Fruit fly (Drosophila melanogaster) whole organism, embryonic: ENCODE measurements around the gene CG43116.

Experiments used
- CG10366 ChIP-seq: fragments of 200-800 bp; sonication (Bioruptor generic); IDR thresholded peaks from 2 replicates; pipeline ENCODE4 v1.3.6; 2022; ENCODE audit warnings: missing biosample characterization, missing genetic modification characterization
- CG10979 ChIP-seq: fragments of 200-800 bp; sonication (Bioruptor generic); optimal IDR thresholded peaks from 2 replicates; lab custom pipeline; 2018; ENCODE audit warnings: missing biosample characterization, mild to moderate bottlenecking, missing genetic modification characterization, moderate library complexity
- CG11247 ChIP-seq: fragments of 200-800 bp; sonication (Bioruptor generic); IDR thresholded peaks from 2 replicates; pipeline ENCODE4 v1.3.6; 2022; ENCODE audit warnings: missing biosample characterization, missing genetic modification characterization
- CG12769 ChIP-seq: fragments of 200-800 bp; sonication (Bioruptor generic); optimal IDR thresholded peaks from 2 replicates; lab custom pipeline; 2019; ENCODE audit warnings: missing biosample characterization, mild to moderate bottlenecking, missing genetic modification characterization, moderate library complexity
- CG14441 ChIP-seq: fragments of 200-800 bp; sonication (Bioruptor generic); IDR thresholded peaks from 2 replicates; pipeline ENCODE4 v1.3.6; 2022; ENCODE audit warnings: missing biosample characterization, missing genetic modification characterization
- CG15011 ChIP-seq: fragments of 200-800 bp; sonication (Bioruptor generic); optimal IDR thresholded peaks from 3 replicates; lab custom pipeline; 2018; ENCODE audit warnings: missing biosample characterization, mild to moderate bottlenecking, missing genetic modification characterization
- CG16815 ChIP-seq: fragments of 200-800 bp; sonication (Bioruptor generic); optimal IDR thresholded peaks from 3 replicates; lab custom pipeline; 2017; ENCODE audit warnings: missing biosample characterization, mild to moderate bottlenecking, missing genetic modification characterization
- CG18764 ChIP-seq: fragments of 200-800 bp; sonication (Bioruptor generic); optimal IDR thresholded peaks from 3 replicates; lab custom pipeline; 2016; ENCODE audit warnings: missing biosample characterization, missing genetic modification characterization
- CG34422 ChIP-seq: fragments of 200-800 bp; sonication (Bioruptor generic); IDR thresholded peaks from 3 replicates; pipeline ENCODE4 v1.3.6; 2022; ENCODE audit warnings: missing biosample characterization, missing genetic modification characterization
- CG4730 ChIP-seq: fragments of 200-800 bp; sonication (Bioruptor generic); IDR thresholded peaks from 2 replicates; pipeline ENCODE4 v1.3.6; 2022; ENCODE audit warnings: missing biosample characterization, missing genetic modification characterization
- CG5245 ChIP-seq: fragments of 200-800 bp; sonication (Bioruptor generic); optimal IDR thresholded peaks from 3 replicates; lab custom pipeline; 2016; ENCODE audit warnings: missing biosample characterization, missing genetic modification characterization
- CG6813 ChIP-seq: fragments of 200-800 bp; sonication (Bioruptor generic); optimal IDR thresholded peaks from 2 replicates; lab custom pipeline; 2017; ENCODE audit warnings: missing biosample characterization, missing genetic modification characterization, mild to moderate bottlenecking, moderate library complexity, missing genetic modification reagents
- CG8765 ChIP-seq: fragments of 200-800 bp; sonication (Bioruptor generic); IDR thresholded peaks from 2 replicates; pipeline ENCODE4 v1.3.6; 2022; ENCODE audit warnings: missing biosample characterization, missing genetic modification characterization
- CG9437 ChIP-seq: fragments of 200-800 bp; sonication (Bioruptor generic); optimal IDR thresholded peaks from 2 replicates; lab custom pipeline; 2018; ENCODE audit warnings: missing biosample characterization, mild to moderate bottlenecking, missing genetic modification characterization
- Chrac-16 ChIP-seq: fragments of 200-800 bp; sonication (Bioruptor generic); optimal IDR thresholded peaks from 3 replicates; lab custom pipeline; 2016; ENCODE audit warnings: missing biosample characterization, missing genetic modification characterization
- Dad ChIP-seq: fragments of 200-800 bp; sonication (Bioruptor generic); optimal IDR thresholded peaks from 3 replicates; lab custom pipeline; 2016; ENCODE audit warnings: missing biosample characterization, missing genetic modification characterization
- Dbx ChIP-seq: fragments of 200-800 bp; sonication (Bioruptor generic); IDR thresholded peaks from 3 replicates; pipeline ENCODE4 v1.3.6; 2022; ENCODE audit warnings: missing biosample characterization, missing genetic modification characterization
- Doc2 ChIP-seq: fragments of 200-800 bp; sonication (Bioruptor generic); IDR thresholded peaks from 2 replicates; pipeline ENCODE4 v1.3.6; 2022; ENCODE audit warnings: missing biosample characterization, missing genetic modification characterization
- HLH4C ChIP-seq: fragments of 200-800 bp; sonication (Bioruptor generic); IDR thresholded peaks from 3 replicates; pipeline ENCODE4 v1.3.6; 2022; ENCODE audit warnings: missing biosample characterization, missing genetic modification characterization; ENCODE audit not compliant: partially characterized antibody
- HLH54F ChIP-seq: fragments of 200-800 bp; sonication (Bioruptor generic); optimal IDR thresholded peaks from 3 replicates; lab custom pipeline; 2016; ENCODE audit warnings: missing biosample characterization, missing genetic modification characterization
- NC2α ChIP-seq: fragments of 200-800 bp; sonication (Bioruptor generic); optimal IDR thresholded peaks from 2 replicates; lab custom pipeline; 2016; ENCODE audit warnings: missing biosample characterization, missing genetic modification characterization
- NC2β ChIP-seq: fragments of 200-800 bp; sonication (Bioruptor generic); optimal IDR thresholded peaks from 2 replicates; lab custom pipeline; 2016; ENCODE audit warnings: missing biosample characterization, missing genetic modification characterization
- NFAT ChIP-seq: fragments of 200-800 bp; sonication (Bioruptor generic); IDR thresholded peaks from 2 replicates; pipeline ENCODE4 v1.3.6; 2022; ENCODE audit warnings: missing biosample characterization, missing genetic modification characterization
- Oaz ChIP-seq: fragments of 200-800 bp; sonication (Bioruptor generic); IDR thresholded peaks from 2 replicates; pipeline ENCODE4 v1.3.6; 2022; ENCODE audit warnings: missing biosample characterization, missing genetic modification characterization
- PHDP ChIP-seq: fragments of 200-800 bp; sonication (Bioruptor generic); optimal IDR thresholded peaks from 3 replicates; lab custom pipeline; 2018; ENCODE audit warnings: missing biosample characterization, mild to moderate bottlenecking, missing genetic modification characterization, moderate library complexity
- ash1 ChIP-seq: fragments of 200-800 bp; sonication (Bioruptor generic); optimal IDR thresholded peaks from 2 replicates; lab custom pipeline; 2018; ENCODE audit warnings: missing biosample characterization, mild to moderate bottlenecking, missing genetic modification characterization
- cg ChIP-seq: fragments of 200-800 bp; sonication (Bioruptor generic); optimal IDR thresholded peaks from 3 replicates; lab custom pipeline; 2019; ENCODE audit warnings: missing biosample characterization, mild to moderate bottlenecking, missing genetic modification characterization, moderate library complexity
- danr ChIP-seq: fragments of 200-800 bp; sonication (Bioruptor generic); IDR thresholded peaks from 2 replicates; pipeline ENCODE4 v1.3.6; 2022; ENCODE audit warnings: missing biosample characterization, missing genetic modification characterization
- dmrt11E ChIP-seq: fragments of 200-800 bp; sonication (Bioruptor generic); optimal IDR thresholded peaks from 3 replicates; lab custom pipeline; 2018; ENCODE audit warnings: missing biosample characterization, mild to moderate bottlenecking, missing genetic modification characterization, moderate library complexity
- eve ChIP-seq, 2 experiments: fragments of >200 bp; optimal IDR thresholded peaks; 2 replicates each; lab custom pipeline; 2017; ENCODE audit warnings: missing biosample characterization in 2 of 2, missing genetic modification characterization in 2 of 2
- gce ChIP-seq: fragments of 200-800 bp; sonication (Bioruptor generic); IDR thresholded peaks from 3 replicates; pipeline ENCODE4 v1.3.6; 2022; ENCODE audit warnings: missing biosample characterization, missing genetic modification characterization
- gsb ChIP-seq: fragments of 200-800 bp; sonication (Bioruptor generic); IDR thresholded peaks from 2 replicates; pipeline ENCODE4 v1.3.6; 2022; ENCODE audit warnings: missing biosample characterization, missing genetic modification characterization
- gt ChIP-seq: fragments of 200-800 bp; sonication (Bioruptor generic); IDR thresholded peaks from 2 replicates; pipeline ENCODE4 v1.3.6; 2022; ENCODE audit warnings: missing biosample characterization, missing genetic modification characterization
- hth ChIP-seq: fragments of >200 bp; optimal IDR thresholded peaks from 2 replicates; lab custom pipeline; 2017; ENCODE audit warnings: inconsistent platforms
- ind ChIP-seq: fragments of 200-800 bp; sonication (Bioruptor generic); optimal IDR thresholded peaks from 3 replicates; lab custom pipeline; 2016; ENCODE audit warnings: missing biosample characterization, missing genetic modification characterization
- peb ChIP-seq: fragments of 200-800 bp; sonication (Bioruptor generic); IDR thresholded peaks from 2 replicates; pipeline ENCODE4 v1.3.6; 2022; ENCODE audit warnings: missing biosample characterization, missing genetic modification characterization
- prd ChIP-seq, 3 experiments: fragments of >200 bp in 2 of 3; fragments of 200-800 bp in 1 of 3; sonication (Bioruptor generic) in 1 of 3; optimal IDR thresholded peaks in 2 of 3; IDR thresholded peaks in 1 of 3; 2 replicates in 2 of 3; 3 replicates in 1 of 3; pipeline versions ENCODE4 v1.3.6 to Lab custom; 2017 to 2022; ENCODE audit warnings: missing biosample characterization in 1 of 3, missing genetic modification characterization in 1 of 3
- psq ChIP-seq: fragments of 200-800 bp; sonication (Bioruptor generic); optimal IDR thresholded peaks from 2 replicates; lab custom pipeline; 2017; ENCODE audit warnings: missing biosample characterization, missing genetic modification characterization
- pzg ChIP-seq: fragments of 200-800 bp; sonication (Bioruptor generic); optimal IDR thresholded peaks from 3 replicates; lab custom pipeline; 2018; ENCODE audit warnings: missing biosample characterization, mild to moderate bottlenecking, missing genetic modification characterization, moderate library complexity
- rib ChIP-seq: fragments of 200-800 bp; sonication (Bioruptor generic); IDR thresholded peaks from 2 replicates; pipeline ENCODE4 v1.3.6; 2022; ENCODE audit warnings: missing biosample characterization, missing genetic modification characterization
- sc ChIP-seq, 3 experiments: fragments of >200 bp in 2 of 3; fragments of 200-800 bp in 1 of 3; sonication (Bioruptor generic) in 1 of 3; optimal IDR thresholded peaks; 2 replicates in 2 of 3; 3 replicates in 1 of 3; lab custom pipeline; 2017; ENCODE audit warnings: mild to moderate bottlenecking in 1 of 3, missing biosample characterization in 1 of 3, missing genetic modification characterization in 1 of 3, missing genetic modification reagents in 1 of 3
- schlank ChIP-seq: fragments of 200-800 bp; sonication (Bioruptor generic); optimal IDR thresholded peaks from 2 replicates; lab custom pipeline; 2018; ENCODE audit warnings: missing biosample characterization, mild to moderate bottlenecking, missing genetic modification characterization
- sim ChIP-seq: fragments of 200-800 bp; sonication (Bioruptor generic); IDR thresholded peaks from 2 replicates; pipeline ENCODE4 v1.3.6; 2022; ENCODE audit warnings: missing biosample characterization, missing genetic modification characterization
- sqz ChIP-seq: fragments of 200-800 bp; sonication (Bioruptor generic); optimal IDR thresholded peaks from 3 replicates; lab custom pipeline; 2018; ENCODE audit warnings: missing biosample characterization, mild to moderate bottlenecking, missing genetic modification characterization
- tll ChIP-seq, 2 experiments: fragments of 200-800 bp in 1 of 2; fragments of >200 bp in 1 of 2; sonication (Bioruptor generic) in 1 of 2; optimal IDR thresholded peaks; 2 replicates each; lab custom pipeline; 2017 to 2019; ENCODE audit warnings: missing biosample characterization in 2 of 2, missing genetic modification characterization in 2 of 2, mild to moderate bottlenecking in 1 of 2, moderate library complexity in 1 of 2
- ttk ChIP-seq: fragments of 200-800 bp; sonication (Bioruptor generic); IDR thresholded peaks from 2 replicates; pipeline ENCODE4 v2.1.2; 2022; ENCODE audit warnings: missing biosample characterization, missing genetic modification characterization
- twi ChIP-seq: fragments of 200-800 bp; optimal IDR thresholded peaks from 2 replicates; lab custom pipeline; 2019; ENCODE audit warnings: missing biosample characterization, mild to moderate bottlenecking, missing genetic modification characterization, moderate library complexity
- usp ChIP-seq: fragments of >200 bp; optimal IDR thresholded peaks from 2 replicates; lab custom pipeline; 2017; ENCODE audit warnings: missing biosample characterization, missing genetic modification characterization
- wor ChIP-seq: fragments of 200-800 bp; sonication (Bioruptor generic); IDR thresholded peaks from 2 replicates; pipeline ENCODE4 v1.3.6; 2022; ENCODE audit warnings: missing biosample characterization, missing genetic modification characterization

Gene CG43116

dm6 chr3R:25996197-25997005 is at the start of gene CG43116 (continued):
- TF ChIP-seq sc (optimal IDR thresholded peaks at IDR 0.05; lab: Kevin White, UChicago) (no peak), sc (GFP tag; optimal IDR thresholded peaks at IDR 0.05; lab: Kevin White, UChicago) (peak; percentile 93), psq (GFP tag; lab: Kevin White, UChicago) (peak; percentile 71), CG10979 (tag; lab: Kevin White, UChicago) (peak; percentile 92), gce (peak; percentile 80; the same call in 2 of the 3 replicates), NC2β (peak; percentile 86), wor (GFP tag; lab: Robert Waterston, UW) (peak; percentile 72), NC2α (peak; percentile 66), gsb (GFP tag; lab: Robert Waterston, UW) (no peak), CG11247 (GFP tag; lab: Robert Waterston, UW) (peak; percentile 40), sqz (GFP tag; lab: Kevin White, UChicago) (no peak), CG6813 (GFP tag; lab: Kevin White, UChicago) (peak; percentile 76), Dad (GFP tag; lab: Kevin White, UChicago) (peak; percentile 67), hth (no peak), Oaz (GFP tag; lab: Robert Waterston, UW) (peak; percentile 35; the same call in 1 of the 2 replicates), tll (GFP tag; optimal IDR thresholded peaks at IDR 0.05; lab: Kevin White, UChicago) (peak in 1 of 2 experiments; percentile 25), pzg (GFP tag; lab: Kevin White, UChicago) (no peak), CG8765 (GFP tag; lab: Robert Waterston, UW) (peak; percentile 94), CG10366 (GFP tag; lab: Robert Waterston, UW) (peak; percentile 52; the same call in 1 of the 2 replicates), NFAT (GFP tag; lab: Robert Waterston, UW) (no peak), cg (GFP tag; lab: Kevin White, UChicago) (peak; percentile 84), rib (no peak), CG18764 (peak; percentile 80), ttk (GFP tag; lab: Robert Waterston, UW) (peak; percentile 78), CG9437 (peak; percentile 47), Chrac-16 (peak; percentile 94), usp (no peak), CG15011 (GFP tag; lab: Kevin White, UChicago) (peak; percentile 71), CG34422 (GFP tag; lab: Robert Waterston, UW) (peak; percentile 77; the same call in 2 of the 3 replicates), prd (optimal IDR thresholded peaks at IDR 0.05; lab: Kevin White, UChicago) (no peak), prd (GFP tag; IDR thresholded peaks at IDR 0.05; lab: Robert Waterston, UW) (peak; percentile 92), sim (peak; percentile 85), HLH4C (0 out of 3 replicates have a peak, but pooled peaks have one; percentile 19), danr (peak; percentile 73), ind (GFP tag; lab: Kevin White, UChicago) (no peak), eve (GFP tag; optimal IDR thresholded peaks at IDR 0.05; lab: Kevin White, UChicago) (no peak), gt (GFP tag; lab: Robert Waterston, UW) (peak; percentile 77), ash1 (no peak), CG12769 (tag; lab: Kevin White, UChicago) (no peak), dmrt11E (tag; lab: Kevin White, UChicago) (peak; percentile 99), schlank (tag; lab: Kevin White, UChicago) (no peak), peb (peak; percentile 66), CG4730 (GFP tag; lab: Robert Waterston, UW) (peak; percentile 70; the same call in 1 of the 2 replicates), twi (tag; lab: Kevin White, UChicago) (peak; percentile 86), CG14441 (GFP tag; lab: Robert Waterston, UW) (peak; percentile 53), Doc2 (GFP tag; lab: Robert Waterston, UW) (no peak), CG16815 (GFP tag; lab: Kevin White, UChicago) (peak; percentile 94), HLH54F (GFP tag; lab: Kevin White, UChicago) (peak; percentile 37), PHDP (tag; lab: Kevin White, UChicago) (no peak), Dbx (GFP tag; lab: Robert Waterston, UW) (no peak), CG5245 (peak; percentile 86)
